Worm (Caenorhabditis elegans): ENCODE results near the gene col-148.

- TF ChIP-seq ceh-36 (tag; optimal IDR thresholded peaks at IDR 0.05) (no peak), flt-1 (GFP tag; IDR thresholded peaks at IDR 0.05) (no peak), F13C5.2 (tag; optimal IDR thresholded peaks at IDR 0.05) (no peak), ama-1 (optimal IDR thresholded peaks at IDR 0.05) (no peak), scrt-1 (GFP tag; IDR thresholded peaks at IDR 0.05) (no peak), hmg-4 (GFP tag; optimal IDR thresholded peaks at IDR 0.05) (no peak), hmbx-1 (tag; optimal IDR thresholded peaks at IDR 0.05) (no peak), ceh-13 (GFP tag; optimal IDR thresholded peaks at IDR 0.05) (no peak), aly-1 (tag; optimal IDR thresholded peaks at IDR 0.05) (no peak), hnd-1 (tag; optimal IDR thresholded peaks at IDR 0.05) (no peak), tbx-37 (GFP tag; conservative IDR thresholded peaks at IDR 0.05) (no peak), tbx-11 (GFP tag; IDR thresholded peaks at IDR 0.05) (no peak), ets-7 (tag; optimal IDR thresholded peaks at IDR 0.05) (no peak)
These were observed 20.2 kb upstream of the col-148 start, which contains the start of the genes fipr-5 and fipr-9 for ce11 chrV:10221317-10221716.
